Worm (Caenorhabditis elegans) whole organism, L2 larva: ENCODE results near the gene gldi-9.

Experiments used
- C34F6.9 ChIP-seq: fragments of 150-350 bp; optimal IDR thresholded peaks from 2 replicates; lab custom pipeline; 2014; ENCODE audit warnings: missing biosample characterization, missing genetic modification characterization
- F13H6.1 ChIP-seq: sonication (generic microtip); optimal IDR thresholded peaks from 2 replicates; lab custom pipeline; 2016; ENCODE audit warnings: missing genetic modification characterization, missing compliant biosample characterization
- R02D3.7 ChIP-seq: fragments of 150-350 bp; optimal IDR thresholded peaks from 2 replicates; lab custom pipeline; 2014; ENCODE audit warnings: missing biosample characterization, missing genetic modification characterization
- Y55F3AM.14 ChIP-seq: fragments of 200-800 bp; sonication (Bioruptor generic); optimal IDR thresholded peaks from 2 replicates; lab custom pipeline; 2018; ENCODE audit warnings: mild to moderate bottlenecking, missing genetic modification characterization, missing compliant biosample characterization
- ZK546.5 ChIP-seq: sonication (generic microtip); optimal IDR thresholded peaks from 2 replicates; lab custom pipeline; 2017; ENCODE audit warnings: missing biosample characterization, missing genetic modification characterization
- alr-1 ChIP-seq: fragments of 150-350 bp; optimal IDR thresholded peaks from 2 replicates; lab custom pipeline; 2014; ENCODE audit warnings: missing biosample characterization, missing genetic modification characterization
- aly-2 ChIP-seq: fragments of 150-350 bp; optimal IDR thresholded peaks from 2 replicates; lab custom pipeline; 2014; ENCODE audit warnings: missing biosample characterization, missing genetic modification characterization
- ama-1 ChIP-seq: fragments of 150-350 bp; optimal IDR thresholded peaks from 2 replicates; lab custom pipeline; 2018; ENCODE audit warnings: inconsistent platforms
- blmp-1 ChIP-seq: sonication (generic microtip); optimal IDR thresholded peaks from 2 replicates; lab custom pipeline; 2017; ENCODE audit warnings: missing genetic modification characterization, mild to moderate bottlenecking, missing compliant biosample characterization, antibody characterized with exemption, moderate library complexity; ENCODE audit not compliant: insufficient read depth
- ceh-16 ChIP-seq: fragments of 150-350 bp; optimal IDR thresholded peaks from 2 replicates; lab custom pipeline; 2014; ENCODE audit warnings: missing biosample characterization, missing genetic modification characterization
- ceh-82 ChIP-seq: fragments of 150-350 bp; optimal IDR thresholded peaks from 2 replicates; lab custom pipeline; 2014; ENCODE audit warnings: missing biosample characterization, missing genetic modification characterization
- crh-2 ChIP-seq: sonication (generic microtip); optimal IDR thresholded peaks from 2 replicates; lab custom pipeline; 2017; ENCODE audit warnings: missing biosample characterization, missing genetic modification characterization
- dmd-4 ChIP-seq: sonication (generic microtip); optimal IDR thresholded peaks from 2 replicates; lab custom pipeline; 2017; ENCODE audit warnings: missing biosample characterization, missing genetic modification characterization
- egl-27 ChIP-seq: sonication (generic microtip); optimal IDR thresholded peaks from 3 replicates; lab custom pipeline; 2017; ENCODE audit warnings: missing biosample characterization, missing genetic modification reagents, missing genetic modification characterization
- elt-1 ChIP-seq: fragments of 150-350 bp; optimal IDR thresholded peaks from 2 replicates; lab custom pipeline; 2014; ENCODE audit warnings: missing biosample characterization, missing genetic modification characterization
- elt-3 ChIP-seq: sonication (generic microtip); optimal IDR thresholded peaks from 2 replicates; lab custom pipeline; 2017; ENCODE audit warnings: missing biosample characterization, missing genetic modification characterization
- fos-1 ChIP-seq: fragments of 150-350 bp; optimal IDR thresholded peaks from 2 replicates; lab custom pipeline; 2014; ENCODE audit warnings: missing biosample characterization, missing genetic modification characterization
- gmeb-1 ChIP-seq: fragments of 150-350 bp; optimal IDR thresholded peaks from 2 replicates; lab custom pipeline; 2014; ENCODE audit warnings: missing biosample characterization, missing genetic modification characterization
- lin-11 ChIP-seq: fragments of 150-350 bp; sonication (generic microtip); optimal IDR thresholded peaks from 2 replicates; lab custom pipeline; 2014; ENCODE audit warnings: missing biosample characterization, missing genetic modification characterization, inconsistent platforms, mixed read lengths
- lin-13 ChIP-seq: fragments of 150-350 bp; optimal IDR thresholded peaks from 2 replicates; lab custom pipeline; 2014; ENCODE audit warnings: missing biosample characterization, missing genetic modification reagents, missing genetic modification characterization
- lin-39 ChIP-seq: fragments of 150-350 bp; optimal IDR thresholded peaks from 2 replicates; lab custom pipeline; 2014; ENCODE audit warnings: missing biosample characterization, missing genetic modification reagents, missing genetic modification characterization
- lsy-2 ChIP-seq, 2 experiments: fragments of 150-350 bp in 1 of 2; sonication (generic microtip) in 1 of 2; optimal IDR thresholded peaks; 2 replicates each; lab custom pipeline; 2014 to 2017; ENCODE audit warnings: missing biosample characterization in 2 of 2, missing genetic modification characterization in 2 of 2
- mab-5 ChIP-seq: fragments of 150-350 bp; optimal IDR thresholded peaks from 2 replicates; lab custom pipeline; 2014; ENCODE audit warnings: missing biosample characterization, missing genetic modification characterization
- mbf-1 ChIP-seq: sonication (generic microtip); optimal IDR thresholded peaks from 2 replicates; lab custom pipeline; 2017; ENCODE audit warnings: missing biosample characterization, missing genetic modification characterization
- mdl-1 ChIP-seq, 2 experiments: fragments of 150-350 bp in 1 of 2; sonication (generic microtip) in 1 of 2; optimal IDR thresholded peaks; 2 replicates each; lab custom pipeline; 2017; ENCODE audit warnings: missing biosample characterization in 2 of 2, missing genetic modification characterization in 2 of 2
- nhr-10 ChIP-seq: sonication (generic microtip); optimal IDR thresholded peaks from 2 replicates; lab custom pipeline; 2017; ENCODE audit warnings: missing biosample characterization, missing genetic modification characterization
- nhr-11 ChIP-seq: fragments of 150-350 bp; optimal IDR thresholded peaks from 2 replicates; lab custom pipeline; 2014; ENCODE audit warnings: missing biosample characterization, missing genetic modification characterization
- nhr-12 ChIP-seq: fragments of 150-350 bp; optimal IDR thresholded peaks from 2 replicates; lab custom pipeline; 2014; ENCODE audit warnings: missing biosample characterization, missing genetic modification characterization
- nhr-129 ChIP-seq: fragments of 150-350 bp; optimal IDR thresholded peaks from 2 replicates; lab custom pipeline; 2014; ENCODE audit warnings: missing biosample characterization, missing genetic modification characterization
- nhr-21 ChIP-seq: fragments of 150-350 bp; optimal IDR thresholded peaks from 2 replicates; lab custom pipeline; 2014; ENCODE audit warnings: missing biosample characterization, missing genetic modification characterization
- nhr-23 ChIP-seq: fragments of 150-350 bp; optimal IDR thresholded peaks from 2 replicates; lab custom pipeline; 2014; ENCODE audit warnings: missing biosample characterization, missing genetic modification reagents, missing genetic modification characterization
- nhr-237 ChIP-seq: fragments of 150-350 bp; optimal IDR thresholded peaks from 2 replicates; lab custom pipeline; 2014; ENCODE audit warnings: missing biosample characterization, missing genetic modification characterization
- nhr-25 ChIP-seq: fragments of 150-350 bp; sonication (generic microtip); optimal IDR thresholded peaks from 3 replicates; lab custom pipeline; 2014; ENCODE audit warnings: missing biosample characterization, missing genetic modification characterization
- nhr-6 ChIP-seq: fragments of 150-350 bp; optimal IDR thresholded peaks from 2 replicates; lab custom pipeline; 2014; ENCODE audit warnings: missing biosample characterization, missing genetic modification characterization
- nhr-77 ChIP-seq: fragments of 150-350 bp; optimal IDR thresholded peaks from 2 replicates; lab custom pipeline; 2014; ENCODE audit warnings: missing biosample characterization, missing genetic modification characterization
- peb-1 ChIP-seq: fragments of 150-350 bp; optimal IDR thresholded peaks from 2 replicates; lab custom pipeline; 2014; ENCODE audit warnings: missing biosample characterization, missing genetic modification characterization
- sem-4 ChIP-seq: fragments of 150-350 bp; optimal IDR thresholded peaks from 2 replicates; lab custom pipeline; 2014; ENCODE audit warnings: missing biosample characterization, missing genetic modification reagents, missing genetic modification characterization
- skn-1 ChIP-seq: sonication (generic microtip); optimal IDR thresholded peaks from 2 replicates; lab custom pipeline; 2017; ENCODE audit warnings: missing biosample characterization, missing genetic modification characterization
- sma-3 ChIP-seq: sonication (generic microtip); optimal IDR thresholded peaks from 2 replicates; lab custom pipeline; 2016; ENCODE audit warnings: missing genetic modification reagents, missing genetic modification characterization, missing compliant biosample characterization
- sma-9 ChIP-seq, 2 experiments: fragments of 150-350 bp in 1 of 2; sonication (generic microtip) in 1 of 2; optimal IDR thresholded peaks; 2 replicates each; lab custom pipeline; 2014 to 2016; ENCODE audit warnings: missing genetic modification characterization in 2 of 2, mild to moderate bottlenecking in 1 of 2, missing biosample characterization in 1 of 2, missing compliant biosample characterization in 1 of 2, missing genetic modification reagents in 1 of 2, moderate library complexity in 1 of 2
- snpc-4 ChIP-seq: fragments of 150-350 bp; optimal IDR thresholded peaks from 2 replicates; lab custom pipeline; 2014; ENCODE audit warnings: missing biosample characterization, missing genetic modification characterization
- unc-39 ChIP-seq: fragments of 150-350 bp; optimal IDR thresholded peaks from 2 replicates; lab custom pipeline; 2014; ENCODE audit warnings: missing biosample characterization, missing genetic modification characterization
- unc-55 ChIP-seq: fragments of 150-350 bp; sonication (generic microtip); optimal IDR thresholded peaks from 3 replicates; lab custom pipeline; 2014; ENCODE audit warnings: missing biosample characterization, missing genetic modification reagents, missing genetic modification characterization
- unc-62 ChIP-seq: fragments of 150-350 bp; optimal IDR thresholded peaks from 2 replicates; lab custom pipeline; 2014; ENCODE audit warnings: missing biosample characterization, missing genetic modification reagents, missing genetic modification characterization
- zag-1 ChIP-seq: fragments of 150-350 bp; optimal IDR thresholded peaks from 2 replicates; lab custom pipeline; 2014; ENCODE audit warnings: missing biosample characterization, missing genetic modification characterization
- ztf-1 ChIP-seq: fragments of 200-800 bp; sonication (Bioruptor generic); conservative IDR thresholded peaks from 2 replicates; pipeline ENCODE4 v1.3.6; 2022; ENCODE audit warnings: missing genetic modification characterization, missing compliant biosample characterization
- ztf-11 ChIP-seq: sonication (generic microtip); optimal IDR thresholded peaks from 2 replicates; lab custom pipeline; 2017; ENCODE audit warnings: missing biosample characterization, missing genetic modification characterization
- ztf-4 ChIP-seq: fragments of 150-350 bp; optimal IDR thresholded peaks from 2 replicates; lab custom pipeline; 2014; ENCODE audit warnings: missing biosample characterization, missing genetic modification characterization

gldi-9 gene

ce11 chrIII:2770752-2771151 is 14.6 kb upstream of the gldi-9 start:
- TF ChIP-seq nhr-6 (tag; lab: Kevin White, UChicago) (no peak), alr-1 (tag; lab: Kevin White, UChicago) (no peak), unc-39 (no peak), snpc-4 (no peak), dmd-4 (tag; lab: Kevin White, UChicago) (no peak), mdl-1 (tag; optimal IDR thresholded peaks at IDR 0.05; lab: Kevin White, UChicago) (no peak), fos-1 (tag; lab: Kevin White, UChicago) (no peak), unc-55 (no peak), skn-1 (no peak), nhr-12 (no peak), F13H6.1 (tag; lab: Kevin White, UChicago) (no peak), C34F6.9 (tag; lab: Kevin White, UChicago) (no peak)

- no peak for TF ChIP-seq gmeb-1 (tag; lab: Kevin White, UChicago)
- no peak for TF ChIP-seq ceh-82 (tag; lab: Kevin White, UChicago)
- no peak for TF ChIP-seq ztf-11 (tag; lab: Kevin White, UChicago)
- TF ChIP-seq crh-2 (tag; lab: Kevin White, UChicago), result no peak
- no peak for TF ChIP-seq blmp-1
- no peak for TF ChIP-seq lin-13 (GFP tag; lab: Kevin White, UChicago)
- no peak for TF ChIP-seq elt-3
- no peak for TF ChIP-seq nhr-237 (tag; lab: Kevin White, UChicago)
- no peak for TF ChIP-seq peb-1
Measured at ce11 chrIII:2769078-2769477, 12.9 kb upstream of the gldi-9 start.

ce11 chrIII:2768635-2769034 is 12.5 kb upstream of the gldi-9 start, which contains the start of gene swsn-3:
Gene swsn-3, minus strand, starts transcription at chrIII:2768679.
- TF ChIP-seq nhr-237 (tag; lab: Kevin White, UChicago) (peak; percentile 43), lin-11 (tag; lab: Kevin White, UChicago) (peak; percentile 94), egl-27 (tag; lab: Kevin White, UChicago) (peak; percentile 60), R02D3.7 (peak; percentile 48), unc-55 (peak; percentile 96), F13H6.1 (tag; lab: Kevin White, UChicago) (peak; percentile 89), nhr-10 (tag; lab: Kevin White, UChicago) (peak; percentile 63), mbf-1 (tag; lab: Kevin White, UChicago) (no peak), ztf-4 (tag; lab: Kevin White, UChicago) (peak; percentile 14), ZK546.5 (peak; percentile 52), gmeb-1 (tag; lab: Kevin White, UChicago) (peak; percentile 89), C34F6.9 (tag; lab: Kevin White, UChicago) (peak; percentile 91), nhr-129 (tag; lab: Kevin White, UChicago) (peak; percentile 74), ceh-82 (tag; lab: Kevin White, UChicago) (peak; percentile 25), nhr-21 (peak; percentile 56), alr-1 (tag; lab: Kevin White, UChicago) (no peak), nhr-23 (tag; lab: Kevin White, UChicago) (no peak), sma-9 (GFP tag; optimal IDR thresholded peaks at IDR 0.05; lab: Kevin White, UChicago) (peak; percentile 86), sma-9 (tag; optimal IDR thresholded peaks at IDR 0.05; lab: Kevin White, UChicago) (no peak), aly-2 (tag; lab: Kevin White, UChicago) (no peak), skn-1 (peak; percentile 55), sma-3 (GFP tag; lab: Kevin White, UChicago) (peak; percentile 83), elt-1 (tag; lab: Kevin White, UChicago) (no peak), dmd-4 (tag; lab: Kevin White, UChicago) (no peak), lin-13 (GFP tag; lab: Kevin White, UChicago) (peak; percentile 92), sem-4 (tag; lab: Kevin White, UChicago) (peak; percentile 77), elt-3 (no peak), Y55F3AM.14 (peak; percentile 56), ztf-1 (GFP tag; lab: Robert Waterston, UW) (no peak), nhr-11 (tag; lab: Kevin White, UChicago) (no peak), blmp-1 (peak; percentile 39), peb-1 (no peak), zag-1 (tag; lab: Kevin White, UChicago) (peak; percentile 25), mdl-1 (tag; optimal IDR thresholded peaks at IDR 0.05; lab: Kevin White, UChicago) (peak; percentile 55 to 71), nhr-12 (no peak), unc-39 (no peak), lin-39 (tag; lab: Kevin White, UChicago) (no peak), fos-1 (tag; lab: Kevin White, UChicago) (peak; percentile 67), ama-1 (lab: Kevin White, UChicago) (peak; percentile 27), nhr-77 (tag; lab: Kevin White, UChicago) (peak; percentile 32), crh-2 (tag; lab: Kevin White, UChicago) (peak; percentile 91), ztf-11 (tag; lab: Kevin White, UChicago) (peak; percentile 30), unc-62 (no peak), nhr-25 (tag; lab: Kevin White, UChicago) (peak; percentile 89), ceh-16 (peak; percentile 53), snpc-4 (peak; percentile 70), mab-5 (tag; lab: Kevin White, UChicago) (peak; percentile 91), lsy-2 (tag; optimal IDR thresholded peaks at IDR 0.05; lab: Kevin White, UChicago) (peak; percentile 85 to 94)
